Worm (Caenorhabditis elegans) whole organism, late embryonic: ENCODE measurements around the gene T14G8.6.

Experiments
- C08G9.2 ChIP-seq: sonication (generic microtip); optimal IDR thresholded peaks from 2 replicates; lab custom pipeline; 2016; ENCODE audit warnings: mild to moderate bottlenecking, missing genetic modification characterization, moderate library complexity, missing compliant biosample characterization
- C38D4.7 ChIP-seq: fragments of 200-800 bp; sonication (Bioruptor generic); optimal IDR thresholded peaks from 2 replicates; lab custom pipeline; 2018; ENCODE audit warnings: mild to moderate bottlenecking, missing genetic modification characterization, moderate library complexity, missing compliant biosample characterization
- F13H6.1 ChIP-seq: sonication (generic microtip); optimal IDR thresholded peaks from 2 replicates; lab custom pipeline; 2016; ENCODE audit warnings: missing genetic modification characterization, missing compliant biosample characterization
- ama-1 ChIP-seq: fragments of 150-350 bp; optimal IDR thresholded peaks from 2 replicates; lab custom pipeline; 2014
- ceh-18 ChIP-seq: sonication (generic microtip); optimal IDR thresholded peaks from 2 replicates; lab custom pipeline; 2016; ENCODE audit warnings: missing genetic modification characterization, missing compliant biosample characterization
- ceh-2 ChIP-seq: sonication (generic microtip); optimal IDR thresholded peaks from 2 replicates; lab custom pipeline; 2016; ENCODE audit warnings: missing genotype, missing genetic modification characterization, missing compliant biosample characterization
- ceh-31 ChIP-seq: sonication (generic microtip); optimal IDR thresholded peaks from 2 replicates; lab custom pipeline; 2016; ENCODE audit warnings: missing genetic modification characterization, missing compliant biosample characterization
- ceh-34 ChIP-seq: sonication (generic microtip); optimal IDR thresholded peaks from 2 replicates; lab custom pipeline; 2016; ENCODE audit warnings: mild to moderate bottlenecking, missing genetic modification characterization, missing compliant biosample characterization
- ceh-48 ChIP-seq: sonication (generic microtip); optimal IDR thresholded peaks from 2 replicates; lab custom pipeline; 2016; ENCODE audit warnings: missing genetic modification characterization, inconsistent platforms, missing compliant biosample characterization
- ceh-6 ChIP-seq: fragments of 200-800 bp; sonication (Bioruptor generic); optimal IDR thresholded peaks from 2 replicates; lab custom pipeline; 2018; ENCODE audit warnings: mild to moderate bottlenecking, missing genetic modification characterization, missing compliant biosample characterization
- dve-1 ChIP-seq: sonication (generic microtip); optimal IDR thresholded peaks from 2 replicates; lab custom pipeline; 2017; ENCODE audit warnings: antibody characterized with exemption, mild to moderate bottlenecking, missing genetic modification characterization, missing compliant biosample characterization
- elt-2 ChIP-seq: sonication (generic microtip); optimal IDR thresholded peaks from 2 replicates; lab custom pipeline; 2016; ENCODE audit warnings: missing genetic modification reagents, missing genetic modification characterization, missing compliant biosample characterization
- ets-4 ChIP-seq: sonication (generic microtip); optimal IDR thresholded peaks from 2 replicates; lab custom pipeline; 2016; ENCODE audit warnings: missing genetic modification characterization, missing compliant biosample characterization
- fkh-10 ChIP-seq: fragments of 150-350 bp; optimal IDR thresholded peaks from 2 replicates; lab custom pipeline; 2014; ENCODE audit warnings: missing biosample characterization, missing genetic modification reagents, missing genetic modification characterization
- fkh-6 ChIP-seq: sonication (generic microtip); optimal IDR thresholded peaks from 2 replicates; lab custom pipeline; 2016; ENCODE audit warnings: missing genetic modification characterization, missing compliant biosample characterization
- gmeb-2 ChIP-seq: sonication (generic microtip); optimal IDR thresholded peaks from 2 replicates; lab custom pipeline; 2016; ENCODE audit warnings: missing genetic modification characterization, inconsistent platforms, missing compliant biosample characterization
- hlh-15 ChIP-seq: sonication (generic microtip); optimal IDR thresholded peaks from 2 replicates; lab custom pipeline; 2016; ENCODE audit warnings: missing genetic modification characterization, missing compliant biosample characterization
- hlh-30 ChIP-seq: sonication (generic microtip); optimal IDR thresholded peaks from 2 replicates; lab custom pipeline; 2017; ENCODE audit warnings: antibody characterized with exemption, missing genetic modification characterization, missing compliant biosample characterization; ENCODE audit not compliant: insufficient read depth
- hlh-8 ChIP-seq: sonication (generic microtip); optimal IDR thresholded peaks from 2 replicates; lab custom pipeline; 2016; ENCODE audit warnings: missing genotype, missing genetic modification characterization, missing compliant biosample characterization
- lim-6 ChIP-seq: sonication (generic microtip); optimal IDR thresholded peaks from 2 replicates; lab custom pipeline; 2016; ENCODE audit warnings: missing genetic modification characterization, missing compliant biosample characterization
- lin-11 ChIP-seq: fragments of 200-800 bp; sonication (Bioruptor generic); optimal IDR thresholded peaks from 2 replicates; lab custom pipeline; 2018; ENCODE audit warnings: mild to moderate bottlenecking, missing genetic modification characterization, missing compliant biosample characterization
- mec-3 ChIP-seq: sonication (generic microtip); optimal IDR thresholded peaks from 2 replicates; lab custom pipeline; 2016; ENCODE audit warnings: borderline replicate concordance, missing genetic modification characterization, missing compliant biosample characterization
- nfya-1 ChIP-seq: sonication (generic microtip); optimal IDR thresholded peaks from 2 replicates; lab custom pipeline; 2017; ENCODE audit warnings: missing genetic modification characterization, mild to moderate bottlenecking, missing compliant biosample characterization, antibody characterized with exemption, moderate library complexity
- npax-4 ChIP-seq: sonication (generic microtip); optimal IDR thresholded peaks from 2 replicates; lab custom pipeline; 2016; ENCODE audit warnings: missing genetic modification characterization, missing compliant biosample characterization
- pqm-1 ChIP-seq: sonication (generic microtip); optimal IDR thresholded peaks from 2 replicates; lab custom pipeline; 2016; ENCODE audit warnings: missing genetic modification characterization, missing compliant biosample characterization
- ref-2 ChIP-seq: sonication (generic microtip); optimal IDR thresholded peaks from 2 replicates; lab custom pipeline; 2016; ENCODE audit warnings: missing genetic modification characterization, missing compliant biosample characterization
- rnt-1 ChIP-seq: sonication (generic microtip); optimal IDR thresholded peaks from 2 replicates; lab custom pipeline; 2016; ENCODE audit warnings: missing genetic modification characterization, missing compliant biosample characterization
- sdc-2 ChIP-seq: sonication (generic microtip); optimal IDR thresholded peaks from 2 replicates; lab custom pipeline; 2016; ENCODE audit warnings: missing genotype, missing genetic modification characterization, missing compliant biosample characterization
- sox-2 ChIP-seq: fragments of 200-800 bp; sonication (Bioruptor generic); IDR thresholded peaks from 2 replicates; pipeline ENCODE4 v1.3.6; 2022; ENCODE audit warnings: missing genetic modification reagents, missing genetic modification characterization, missing compliant biosample characterization
- sox-4 ChIP-seq: sonication (generic microtip); optimal IDR thresholded peaks from 2 replicates; lab custom pipeline; 2017; ENCODE audit warnings: mild to moderate bottlenecking, missing genetic modification characterization, inconsistent platforms, missing compliant biosample characterization
- tbx-2 ChIP-seq: sonication (generic microtip); optimal IDR thresholded peaks from 2 replicates; lab custom pipeline; 2016; ENCODE audit warnings: missing genetic modification characterization, missing compliant biosample characterization
- tbx-7 ChIP-seq: sonication (generic microtip); optimal IDR thresholded peaks from 2 replicates; lab custom pipeline; 2016; ENCODE audit warnings: missing genotype, missing genetic modification characterization, missing compliant biosample characterization
- ttx-3 ChIP-seq: sonication (generic microtip); optimal IDR thresholded peaks from 2 replicates; lab custom pipeline; 2016; ENCODE audit warnings: missing genetic modification reagents, missing genetic modification characterization, missing compliant biosample characterization
- unc-55 ChIP-seq: sonication (generic microtip); optimal IDR thresholded peaks from 2 replicates; lab custom pipeline; 2017; ENCODE audit warnings: missing biosample characterization, missing genetic modification reagents, missing genetic modification characterization
- unc-86 ChIP-seq: sonication (generic microtip); optimal IDR thresholded peaks from 2 replicates; lab custom pipeline; 2016; ENCODE audit warnings: missing genetic modification characterization, missing compliant biosample characterization
- zip-5 ChIP-seq: sonication (generic microtip); optimal IDR thresholded peaks from 2 replicates; lab custom pipeline; 2016; ENCODE audit warnings: missing genetic modification characterization, missing compliant biosample characterization

The T14G8.6 gene

DNA sequence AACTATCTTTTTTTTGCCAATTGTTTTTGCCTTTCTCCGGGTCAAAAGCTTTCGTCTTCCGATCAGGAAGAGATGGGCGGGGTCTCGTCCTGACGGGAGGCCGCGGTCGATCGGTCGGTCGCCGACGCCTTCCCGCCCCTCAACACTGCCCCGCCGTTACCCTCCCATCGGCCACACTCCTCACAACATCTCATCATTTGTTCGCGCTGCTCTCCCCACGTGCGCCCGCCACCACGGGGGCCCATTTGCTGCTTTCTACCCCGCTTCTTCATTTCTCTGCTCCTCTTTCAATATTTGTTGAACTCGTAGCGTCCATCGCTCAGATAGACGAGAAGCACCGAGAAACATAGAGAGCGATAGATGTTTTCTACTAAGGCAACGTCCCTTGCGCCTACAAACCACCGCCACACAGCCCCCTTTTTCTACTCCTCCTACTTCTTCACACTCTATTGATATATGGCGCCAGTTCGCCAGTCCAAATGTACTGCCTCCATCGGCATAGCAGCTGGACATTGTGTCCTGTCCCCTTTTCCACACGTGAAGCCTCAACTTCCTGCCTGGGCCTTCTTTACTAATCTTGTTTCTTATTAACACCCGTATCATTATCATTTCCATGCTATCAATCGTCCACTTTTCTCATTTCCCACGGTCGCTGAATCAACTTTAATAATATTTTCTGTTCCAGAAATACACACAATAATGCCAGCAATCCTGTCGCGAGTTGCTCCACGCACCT, 14.3 kb upstream of the T14G8.6 start, which contains the start of gene bcat-1 (continued):
- TF ChIP-seq sdc-2 (tag; lab: Kevin White, UChicago), result peak; percentile 49
- no peak for TF ChIP-seq ama-1 (lab: Kevin White, UChicago)

DNA sequence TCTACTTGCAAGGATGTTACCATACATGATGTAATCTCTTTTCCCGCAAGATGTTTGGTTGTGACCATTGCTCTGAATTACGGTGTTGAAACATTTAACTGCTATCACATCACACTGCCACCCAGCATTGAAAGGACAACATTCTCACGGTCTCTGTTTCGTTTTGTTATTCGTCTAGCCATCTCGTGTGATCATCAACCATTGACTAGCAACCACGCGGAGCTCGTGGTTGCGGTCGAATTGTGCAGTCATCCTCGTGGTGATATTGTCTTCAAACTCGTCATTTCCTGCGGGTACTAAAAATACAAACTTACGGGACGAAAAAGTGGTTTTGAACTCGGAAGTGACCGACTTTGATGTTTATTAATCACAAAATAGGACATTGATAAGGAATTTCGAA, 13.0 kb upstream of the T14G8.6 start:
- no peak for TF ChIP-seq fkh-6 (tag; lab: Kevin White, UChicago)

DNA sequence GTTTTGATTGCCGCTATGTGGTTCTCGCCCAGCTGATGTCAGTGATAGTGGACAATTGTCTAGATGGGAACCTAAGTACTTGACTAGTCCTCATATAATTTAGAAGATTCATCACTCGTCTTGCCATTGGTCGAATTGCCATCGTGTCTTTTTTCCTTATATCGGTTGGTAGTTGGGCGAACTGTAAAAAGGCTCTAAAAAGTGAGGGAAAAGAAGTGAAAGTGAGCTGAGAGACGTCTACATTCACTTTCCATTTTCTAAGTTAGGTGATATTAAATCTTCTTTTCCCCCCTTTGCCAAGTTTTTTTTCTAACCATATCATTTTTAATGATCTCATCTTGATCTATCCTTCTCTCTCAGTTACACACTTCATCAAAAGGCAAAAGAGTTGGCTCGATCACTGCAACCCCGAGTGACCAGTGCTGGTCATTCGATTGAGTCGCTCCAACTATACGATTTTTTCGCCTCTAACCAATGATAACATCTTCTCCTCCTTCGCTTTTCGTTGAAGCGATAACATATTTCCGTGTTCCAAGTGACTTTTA, 12.2 kb upstream of the T14G8.6 start:
- no peak for TF ChIP-seq zip-5 (tag; lab: Kevin White, UChicago)
- peak; percentile 9 for TF ChIP-seq elt-2 (tag; lab: Kevin White, UChicago)
- TF ChIP-seq fkh-10 (GFP tag; lab: Kevin White, UChicago), result no peak
- TF ChIP-seq lim-6 (tag; lab: Kevin White, UChicago), result no peak
- no peak for TF ChIP-seq tbx-7 (tag; lab: Kevin White, UChicago)
- no peak for TF ChIP-seq sox-4 (tag; lab: Kevin White, UChicago)
- TF ChIP-seq lin-11 (tag; lab: Kevin White, UChicago), result no peak
- TF ChIP-seq, all 69 proteins: peak for 1

DNA sequence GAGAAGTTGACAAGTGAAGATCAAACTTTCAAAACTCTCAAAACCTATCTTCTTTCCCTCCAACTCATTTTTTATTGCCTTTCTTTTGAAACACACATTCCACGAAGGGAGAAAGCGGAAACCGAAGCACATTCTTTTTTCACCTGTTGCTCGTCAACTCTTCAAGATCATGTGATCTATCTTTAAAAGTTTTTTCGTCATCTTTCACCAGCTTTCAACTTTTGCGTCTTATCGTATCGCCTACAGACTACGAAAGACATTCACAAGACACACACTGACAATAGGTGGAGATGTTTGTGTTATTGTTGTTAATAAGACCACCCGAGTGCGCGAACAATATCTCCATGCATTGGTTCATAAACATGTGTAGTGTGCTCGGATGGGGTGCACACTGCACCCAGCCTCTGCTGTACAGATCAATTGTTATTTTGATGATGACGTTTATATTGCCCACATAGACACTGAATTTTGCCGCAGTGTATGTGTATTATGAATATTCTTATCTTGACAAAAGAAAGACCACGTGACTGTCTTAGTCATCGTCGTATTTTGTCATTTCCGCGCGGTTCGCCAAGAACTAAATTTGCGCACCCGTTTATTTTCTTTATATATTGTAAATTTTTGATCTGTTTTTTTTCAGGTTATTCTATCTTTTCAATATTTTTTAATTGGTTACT, 11.2 kb upstream of the T14G8.6 start:
- TF ChIP-seq hlh-15 (tag; lab: Kevin White, UChicago), result no peak
- TF ChIP-seq elt-2 (tag; lab: Kevin White, UChicago), result peak; percentile 29
- no peak for TF ChIP-seq ref-2
- TF ChIP-seq unc-55, result no peak

DNA sequence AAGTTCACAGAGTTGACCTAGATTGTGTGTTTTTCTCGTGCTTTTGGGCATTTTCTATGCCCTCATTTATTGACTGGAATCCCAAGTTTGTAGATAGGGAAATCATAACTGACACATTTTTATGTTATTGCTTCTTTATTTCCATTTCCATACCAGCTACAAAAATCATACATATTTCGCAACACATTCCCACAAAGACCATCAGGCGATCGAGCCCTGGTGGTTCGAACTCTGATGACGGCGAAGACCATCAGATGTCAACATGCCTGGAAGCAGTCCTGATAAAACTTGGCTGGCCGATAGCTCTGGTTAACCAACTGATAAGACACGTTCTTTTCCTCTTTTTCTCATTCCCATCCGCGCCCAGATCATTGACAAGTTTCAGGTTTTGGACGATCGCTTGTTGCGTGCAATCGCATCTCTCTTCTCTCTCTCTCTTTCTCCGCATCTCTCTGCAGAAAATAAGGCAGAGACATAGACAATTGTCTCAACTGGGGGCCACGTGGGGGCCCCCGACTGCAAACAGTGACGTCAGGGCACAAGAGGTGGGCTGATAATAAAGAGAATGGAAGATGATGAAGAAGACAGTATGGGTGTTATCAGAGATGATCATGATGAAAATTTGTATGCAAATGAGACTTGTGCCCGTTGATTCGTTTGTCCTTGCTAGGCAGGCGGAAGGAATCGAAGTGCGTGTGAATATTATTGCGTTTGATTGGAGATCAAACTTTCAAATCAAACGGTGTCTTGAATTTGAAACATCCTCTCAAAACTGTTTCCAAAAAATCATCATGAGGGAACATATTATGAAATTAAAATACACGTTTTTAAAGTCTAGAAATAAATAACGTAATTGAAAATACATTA, 9.6 kb upstream of the T14G8.6 start:
- no peak for TF ChIP-seq ceh-34 (tag; lab: Kevin White, UChicago)
- TF ChIP-seq ets-4, result peak; percentile 41
- TF ChIP-seq npax-4, result no peak
- TF ChIP-seq unc-55, result peak; percentile 56
- no peak for TF ChIP-seq fkh-10 (GFP tag; lab: Kevin White, UChicago)
- peak; percentile 44 for TF ChIP-seq hlh-30 (tag; lab: Kevin White, UChicago)
- no peak for TF ChIP-seq ceh-6 (GFP tag; lab: Kevin White, UChicago)
- no peak for TF ChIP-seq ttx-3 (tag; lab: Kevin White, UChicago)
- TF ChIP-seq C08G9.2, result no peak
- peak; percentile 18 for TF ChIP-seq F13H6.1 (tag; lab: Kevin White, UChicago)
- peak; percentile 80 for TF ChIP-seq dve-1 (tag; lab: Kevin White, UChicago)
- TF ChIP-seq ceh-31 (tag; lab: Kevin White, UChicago), result no peak
- peak; percentile 78 for TF ChIP-seq ceh-18 (tag; lab: Kevin White, UChicago)
- TF ChIP-seq sox-2 (GFP tag; lab: Robert Waterston, UW), result no peak
- TF ChIP-seq gmeb-2 (tag; lab: Kevin White, UChicago), result no peak
- peak; percentile 89 for TF ChIP-seq pqm-1 (tag; lab: Kevin White, UChicago)
- TF ChIP-seq C38D4.7 (GFP tag; lab: Kevin White, UChicago), result no peak
- no peak for TF ChIP-seq unc-86 (tag; lab: Kevin White, UChicago)
- no peak for TF ChIP-seq ama-1 (lab: Kevin White, UChicago)
- no peak for TF ChIP-seq ceh-48 (tag; lab: Kevin White, UChicago)
- peak; percentile 1 for TF ChIP-seq rnt-1 (tag; lab: Kevin White, UChicago)
- TF ChIP-seq elt-2 (tag; lab: Kevin White, UChicago), result peak; percentile 97
- TF ChIP-seq ceh-2, result no peak
- no peak for TF ChIP-seq hlh-8 (tag; lab: Kevin White, UChicago)
- peak; percentile 37 for TF ChIP-seq nfya-1 (tag; lab: Kevin White, UChicago)
- no peak for TF ChIP-seq zip-5 (tag; lab: Kevin White, UChicago)
- peak; percentile 60 for TF ChIP-seq tbx-2
- TF ChIP-seq mec-3 (tag; lab: Kevin White, UChicago), result no peak
